Worm (Caenorhabditis elegans) whole organism, dauer: ENCODE results near the gene cyp-13A12.

Source experiments
- unc-62 ChIP-seq: sonication (generic microtip); optimal IDR thresholded peaks from 2 replicates; lab custom pipeline; 2017; ENCODE audit warnings: missing biosample characterization, missing genetic modification reagents, missing genetic modification characterization

Gene cyp-13A12

DNA sequence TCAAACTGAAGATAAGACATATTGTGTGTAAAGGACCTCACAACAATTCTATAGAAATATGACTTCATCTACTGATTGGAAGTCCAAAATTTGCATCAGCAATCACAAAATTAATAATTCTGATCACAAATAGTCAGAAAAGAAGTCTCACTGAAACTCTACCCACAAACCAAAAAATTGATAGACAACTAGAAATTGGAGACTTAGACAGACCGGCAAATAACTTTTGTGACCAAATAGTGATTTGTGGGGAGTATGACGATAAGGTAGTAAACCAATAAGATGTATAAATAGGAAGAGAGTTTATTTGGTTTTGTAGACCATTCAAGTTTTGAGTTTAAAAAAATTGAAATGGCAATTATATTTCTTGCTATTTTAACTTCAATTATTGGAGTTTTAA lies at the start of gene cyp-13A12:
TSS of gene cyp-13A12 (plus strand) at position 267 of the 400 bp plus-strand sequence.
- TF ChIP-seq unc-62 (GFP tag; lab: Kevin White, UChicago) = no peak

DNA sequence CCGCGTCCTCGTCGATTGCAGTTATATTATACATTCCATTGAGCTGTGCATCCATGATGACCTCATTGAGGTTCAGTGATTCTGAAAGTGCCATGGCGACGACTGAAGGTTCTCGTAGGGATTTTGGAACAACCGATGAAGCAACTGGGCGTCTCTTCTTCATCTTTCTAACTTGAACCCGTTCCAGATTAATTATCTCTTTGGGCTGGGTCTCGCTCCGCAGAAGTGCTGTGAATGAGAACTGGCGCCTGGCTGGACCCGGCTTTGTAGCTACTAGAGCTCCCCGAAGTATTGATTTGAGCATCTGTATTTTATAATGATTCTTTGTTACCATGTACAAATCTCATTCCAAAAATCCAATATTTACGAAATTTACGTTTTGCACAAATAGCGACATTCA lies 46.8 kb upstream of the cyp-13A12 start, which contains the start of gene ZK1010.2:
TSS of gene ZK1010.2 (minus strand) at position 304 of the 400 bp plus-strand sequence.
- TF ChIP-seq unc-62 (GFP tag; lab: Kevin White, UChicago) = no peak

DNA sequence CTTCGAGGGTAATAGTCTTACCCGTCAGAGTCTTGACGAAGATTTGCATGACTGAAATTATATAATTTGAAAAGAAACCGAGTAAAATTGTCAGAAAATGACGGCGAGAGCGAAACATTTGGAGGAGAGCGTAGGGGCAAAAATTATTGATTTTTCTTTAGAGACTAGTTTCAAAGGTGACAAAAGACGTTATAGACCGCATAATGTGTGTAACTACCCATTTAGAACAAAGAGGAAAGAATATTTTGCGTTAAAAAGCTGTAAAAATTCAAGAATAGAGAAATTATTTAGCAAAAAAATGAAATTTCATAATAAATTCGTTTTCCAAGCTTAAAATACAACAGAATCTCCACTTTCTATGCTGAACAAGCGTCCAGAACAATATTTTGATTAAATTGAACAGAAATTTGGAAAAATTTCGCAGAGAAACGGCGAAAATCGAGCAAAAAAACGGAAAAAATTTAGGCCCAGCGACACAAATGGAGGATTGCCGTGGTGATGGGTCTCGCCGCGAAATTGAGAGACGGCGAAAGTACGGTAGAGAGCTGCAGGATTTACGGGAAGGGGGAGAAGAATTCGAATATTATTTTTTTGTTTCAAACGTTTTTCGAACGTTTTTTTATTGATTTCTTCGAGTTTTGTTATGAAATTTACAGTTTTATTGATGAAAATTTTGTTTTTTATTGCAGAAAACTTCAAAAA lies 45.7 kb upstream of the cyp-13A12 start, which contains the start of the genes ubq-2 and frg-1:
TSS of gene ubq-2 (minus strand) at position 51 of the 702 bp plus-strand sequence.
TSS of gene frg-1 (plus strand) at position 690 of the 702 bp plus-strand sequence.
- TF ChIP-seq unc-62 (GFP tag; lab: Kevin White, UChicago) = no peak

DNA sequence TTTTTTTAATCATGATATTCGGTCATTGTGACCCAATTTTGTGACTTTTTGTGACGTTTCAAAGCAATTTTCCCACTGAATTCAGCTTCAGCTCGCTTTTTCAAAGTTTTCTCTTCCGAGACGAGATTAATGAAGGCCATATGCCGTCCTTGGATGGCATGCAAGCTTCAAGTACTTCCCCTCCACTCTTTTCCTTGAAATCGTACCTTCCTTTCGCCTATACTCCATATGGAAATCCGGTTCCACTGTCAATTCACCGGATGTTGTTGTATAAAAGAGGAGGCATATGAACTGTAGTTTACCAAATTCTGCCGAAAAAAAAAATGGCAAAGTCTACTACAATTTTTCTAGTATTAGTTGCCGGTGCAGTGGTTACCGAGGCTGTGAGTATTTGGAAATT lies 43.6 kb upstream of the cyp-13A12 start, which contains the start of gene ZK1010.4:
TSS of gene ZK1010.4 (plus strand) at position 301 of the 400 bp plus-strand sequence.
- TF ChIP-seq unc-62 (GFP tag; lab: Kevin White, UChicago) = no peak

DNA sequence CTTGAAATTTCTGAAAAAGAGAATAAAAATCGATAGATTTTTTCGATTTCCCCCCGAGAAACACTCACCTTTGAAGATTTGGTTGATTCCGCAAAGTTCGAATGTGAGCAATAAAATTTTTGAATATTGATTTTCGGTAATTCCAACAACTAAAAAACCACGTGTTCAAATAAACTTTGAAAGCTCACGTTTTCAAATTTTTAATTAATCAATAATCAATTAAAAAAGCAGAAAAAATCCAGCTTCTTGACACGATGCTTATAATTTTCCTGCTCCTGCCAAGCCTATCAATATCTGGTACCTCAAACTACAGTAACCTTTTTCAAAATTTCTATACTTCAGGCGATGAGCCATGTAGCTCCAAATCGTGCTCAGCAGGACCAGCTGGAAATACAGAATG lies 36.9 kb upstream of the cyp-13A12 start, which contains the start of gene ZK1010.5:
TSS of gene ZK1010.5 (minus strand) at position 101 of the 400 bp plus-strand sequence.
- TF ChIP-seq unc-62 (GFP tag; lab: Kevin White, UChicago) = no peak

DNA sequence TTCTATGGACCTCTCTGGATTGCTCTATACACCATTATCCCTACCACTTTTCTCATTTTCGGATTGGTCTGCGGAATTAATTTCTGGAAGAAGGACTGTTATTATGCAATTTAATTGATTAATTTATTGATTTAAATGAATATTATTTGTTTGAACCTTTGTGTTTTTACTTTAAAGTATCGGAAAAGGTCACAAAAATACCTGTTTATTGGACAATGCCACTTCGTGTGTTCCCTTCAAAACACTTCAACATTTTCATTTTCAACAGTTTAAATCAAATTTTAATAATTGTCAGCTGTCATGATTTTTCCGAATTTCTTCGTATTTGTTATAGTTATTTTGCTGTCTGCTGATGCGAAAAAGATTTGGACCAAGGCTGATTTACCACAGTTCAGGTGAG lies 33.4 kb upstream of the cyp-13A12 start, which contains the start of gene ZK1010.12:
TSS of gene ZK1010.12 (plus strand) at position 301 of the 400 bp plus-strand sequence.
- TF ChIP-seq unc-62 (GFP tag; lab: Kevin White, UChicago) = no peak

DNA sequence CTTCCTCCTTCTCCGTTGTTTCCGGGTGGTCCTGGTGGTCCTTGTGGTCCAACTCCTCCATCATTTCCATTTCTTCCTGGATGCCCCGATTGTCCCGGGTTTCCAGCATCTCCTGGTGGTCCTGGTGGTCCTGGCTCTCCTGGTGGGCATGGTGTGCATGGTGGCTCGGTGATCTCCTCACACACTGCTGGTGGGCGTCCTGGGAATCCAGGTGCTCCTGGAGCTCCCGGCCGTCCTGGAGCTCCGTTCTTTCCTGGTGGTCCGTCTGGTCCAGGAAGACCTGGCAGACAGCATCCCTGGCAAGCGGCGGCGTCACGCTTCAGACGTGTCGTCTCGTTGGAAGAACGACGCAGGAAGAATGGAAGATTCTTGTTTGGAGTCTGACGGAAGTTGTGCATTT lies 31.3 kb upstream of the cyp-13A12 start:
- TF ChIP-seq unc-62 (GFP tag; lab: Kevin White, UChicago) = no peak

DNA sequence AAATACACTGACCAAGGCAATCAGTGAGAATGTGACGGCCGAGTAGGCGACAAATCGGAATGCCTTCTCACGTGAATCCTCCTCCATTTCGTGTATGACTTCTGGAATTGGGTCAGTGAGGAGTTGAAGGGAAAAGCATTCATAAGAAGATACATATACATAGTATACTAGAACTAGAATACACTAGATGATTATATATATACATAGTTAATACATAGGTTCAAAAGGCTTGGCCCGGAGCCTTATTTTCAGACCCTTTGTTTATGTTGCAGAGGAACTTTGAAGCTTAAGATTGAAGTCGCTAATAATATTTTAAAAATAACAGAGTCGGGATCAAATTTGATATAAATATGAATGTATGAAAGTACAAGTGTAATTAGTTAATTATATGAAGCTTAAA lies 30.7 kb upstream of the cyp-13A12 start, which contains the start of gene col-97:
TSS of gene col-97 (minus strand) at position 101 of the 400 bp plus-strand sequence.
- TF ChIP-seq unc-62 (GFP tag; lab: Kevin White, UChicago) = no peak

DNA sequence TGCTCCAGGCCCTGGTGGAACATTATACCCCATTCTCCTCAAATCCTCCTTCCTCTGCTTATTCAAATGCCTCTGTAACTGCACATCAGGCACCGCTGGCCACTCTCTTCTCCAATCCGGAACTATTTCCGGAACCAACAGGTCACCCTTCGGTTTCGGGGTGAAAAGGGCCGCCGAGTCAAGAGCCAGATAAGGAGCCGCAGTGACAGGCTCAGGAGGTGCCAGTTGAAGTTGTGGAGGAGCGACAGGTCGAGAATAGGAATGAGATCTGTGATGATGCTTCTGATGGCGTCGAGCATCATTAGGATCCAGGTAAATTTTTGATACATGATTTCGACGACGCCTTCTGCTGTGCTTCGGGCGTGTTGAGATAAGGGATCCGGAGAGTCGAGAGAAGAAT lies 26.1 kb upstream of the cyp-13A12 start:
- no peak for TF ChIP-seq unc-62 (GFP tag; lab: Kevin White, UChicago)

DNA sequence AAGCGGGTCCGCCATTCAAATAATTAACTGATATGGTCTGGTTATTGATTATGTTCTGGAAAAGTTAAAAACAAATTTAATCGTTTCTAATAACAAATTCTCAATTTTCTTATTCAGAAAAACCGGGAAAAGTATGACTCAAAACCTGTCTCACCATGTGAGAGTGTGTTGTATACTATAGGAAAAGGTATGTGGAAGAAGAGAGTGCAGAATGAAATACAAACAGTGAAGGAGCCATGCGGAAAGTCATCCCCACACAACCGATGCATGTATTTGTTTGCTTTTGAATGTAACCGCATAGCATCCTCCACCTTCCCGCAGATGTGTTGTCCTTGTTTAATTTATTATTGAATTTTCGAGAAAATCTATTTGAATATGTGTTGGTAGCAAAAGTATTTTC lies 23.9 kb upstream of the cyp-13A12 start, which contains the start of gene ZK1010.8:
TSS of gene ZK1010.8 (minus strand) at position 214 of the 400 bp plus-strand sequence.
- no peak for TF ChIP-seq unc-62 (GFP tag; lab: Kevin White, UChicago)

DNA sequence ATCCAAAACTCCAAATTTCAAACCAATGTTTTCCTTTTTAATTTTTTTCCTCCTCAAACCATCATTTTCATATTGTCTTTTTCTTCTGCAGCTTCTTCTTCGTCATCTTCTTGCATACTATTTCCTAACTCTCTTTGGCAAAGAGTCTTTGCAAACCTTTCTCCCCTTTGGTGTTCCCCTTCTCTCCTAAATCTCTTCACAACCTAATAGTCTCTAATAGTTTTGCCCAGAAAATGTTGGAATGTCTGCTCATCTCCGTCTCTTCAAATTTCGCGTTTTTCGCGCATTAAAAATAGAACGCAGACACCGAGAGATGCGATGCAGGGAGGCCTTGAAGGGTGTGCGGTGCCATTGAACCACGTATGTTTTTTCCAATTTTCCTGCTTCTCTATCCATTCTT lies 22.2 kb upstream of the cyp-13A12 start, which contains the start of gene ZK1010.10:
TSS of gene ZK1010.10 (plus strand) at position 286 of the 400 bp plus-strand sequence.
- TF ChIP-seq unc-62 (GFP tag; lab: Kevin White, UChicago) = no peak

DNA sequence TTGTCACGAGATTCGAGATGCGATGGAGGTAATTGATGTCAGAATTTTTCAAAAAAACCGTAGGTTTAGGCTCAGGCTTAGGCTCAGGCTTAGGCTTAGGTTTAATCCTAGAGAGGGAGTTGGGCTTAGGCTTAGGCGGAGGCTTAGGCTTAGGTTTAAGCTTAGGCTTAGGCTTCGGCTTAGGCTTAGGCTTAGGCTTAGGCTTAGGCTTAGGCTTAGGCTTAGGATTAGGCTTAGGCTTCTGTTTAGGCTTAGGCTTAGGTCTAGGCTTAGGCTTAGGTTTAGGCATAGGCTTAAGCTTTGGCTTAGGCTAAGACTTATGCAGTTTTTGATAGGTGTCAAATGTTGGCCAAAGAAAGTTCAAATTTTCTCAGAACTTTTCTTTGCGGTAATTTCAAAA lies 20.0 kb upstream of the cyp-13A12 start:
- no peak for TF ChIP-seq unc-62 (GFP tag; lab: Kevin White, UChicago)

DNA sequence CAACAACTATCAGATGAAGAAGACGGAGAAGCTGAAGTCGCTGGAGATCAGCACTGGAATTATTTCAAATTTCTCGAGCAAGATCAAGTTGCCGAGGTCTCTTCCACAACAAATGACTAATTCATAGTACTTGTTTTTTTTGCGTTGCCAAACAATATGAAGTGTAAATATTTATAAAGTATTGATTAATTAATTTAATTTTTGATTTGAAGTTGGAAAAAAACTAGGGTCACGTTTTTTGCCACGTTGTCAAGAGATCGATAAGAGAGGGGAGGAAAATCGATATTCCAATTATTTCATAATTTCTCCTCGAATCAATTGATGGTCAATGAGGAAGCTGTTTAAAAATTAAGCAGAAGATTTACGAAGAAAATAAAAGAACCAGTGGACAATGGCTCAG lies 19.2 kb upstream of the cyp-13A12 start, which contains the start of gene snf-7:
TSS of gene snf-7 (plus strand) at position 301 of the 400 bp plus-strand sequence.
- no peak for TF ChIP-seq unc-62 (GFP tag; lab: Kevin White, UChicago)

DNA sequence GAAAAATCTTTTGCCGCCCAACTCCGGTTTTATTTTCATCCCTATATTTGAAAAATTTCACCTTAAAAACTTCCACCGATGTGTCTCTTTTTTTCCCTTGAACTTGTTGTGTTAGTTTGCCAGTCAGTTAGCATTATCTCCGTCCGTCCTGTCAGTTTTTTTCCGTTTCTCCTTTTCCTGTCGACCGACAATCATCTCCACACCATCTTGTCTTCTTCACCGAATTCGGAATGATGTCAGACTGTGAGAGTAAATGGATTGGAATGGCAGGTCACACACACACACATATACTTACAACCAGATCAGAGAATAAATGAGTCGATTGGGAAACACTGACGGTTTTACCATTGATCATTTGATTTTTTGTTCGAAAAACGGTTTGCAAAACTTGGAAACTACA lies 12.4 kb upstream of the cyp-13A12 start:
- no peak for TF ChIP-seq unc-62 (GFP tag; lab: Kevin White, UChicago)

DNA sequence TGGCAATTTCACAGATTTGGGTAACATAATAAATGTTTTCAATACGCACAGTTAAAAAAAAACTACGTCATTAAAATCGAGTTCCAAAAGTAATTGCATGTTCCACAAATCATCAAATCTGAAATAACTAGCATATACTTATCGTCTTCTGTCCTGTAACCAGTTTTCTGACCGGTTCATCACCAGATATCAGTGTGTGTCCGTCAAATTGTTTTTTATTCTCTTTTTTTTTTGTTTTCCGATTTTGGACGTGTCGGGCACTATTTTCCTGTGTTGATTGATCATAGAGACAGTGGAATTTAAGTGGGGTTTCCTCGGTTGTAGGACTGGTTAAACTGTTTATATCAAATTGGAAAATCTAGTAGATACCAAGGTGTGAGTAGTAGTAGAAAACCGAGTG lies 10.4 kb upstream of the cyp-13A12 start:
- TF ChIP-seq unc-62 (GFP tag; lab: Kevin White, UChicago) = no peak

DNA sequence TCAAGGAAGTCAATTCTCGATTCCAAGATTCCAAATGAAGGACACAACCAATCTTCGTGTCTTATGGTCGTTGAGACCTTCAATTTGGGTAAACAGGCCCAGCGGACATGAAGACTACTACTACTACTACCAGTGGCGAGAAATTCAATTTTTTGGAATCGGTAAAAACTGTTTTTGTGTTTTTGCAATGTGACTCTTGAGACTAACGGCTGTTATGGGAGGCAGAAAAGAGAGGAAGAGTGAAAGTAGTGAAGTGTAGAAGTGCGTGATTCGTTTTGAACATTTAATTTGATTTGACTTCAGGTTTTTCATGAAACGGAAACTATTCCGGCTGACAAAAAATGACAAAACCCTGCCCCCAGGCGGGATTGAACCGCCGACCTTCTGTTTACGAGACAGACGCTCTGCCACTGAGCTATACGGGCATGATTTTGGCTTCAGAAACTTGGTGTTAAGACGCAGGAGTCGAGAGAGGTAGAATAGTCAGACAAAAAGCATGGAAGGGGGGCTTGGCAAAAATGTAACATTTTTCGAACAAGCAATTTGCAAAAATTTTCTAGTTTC lies 8.5 kb upstream of the cyp-13A12 start:
- TF ChIP-seq unc-62 (GFP tag; lab: Kevin White, UChicago) = no peak
